Fruit fly (Drosophila melanogaster) whole organism, adult: ENCODE data around the gene Grd.

Source experiments
- CG1620 ChIP-seq: fragments of 200-800 bp; sonication (Bioruptor generic); optimal IDR thresholded peaks from 2 replicates; lab custom pipeline; 2016; ENCODE audit warnings: missing biosample characterization, missing genetic modification characterization
- CG33017 ChIP-seq: fragments of 200-800 bp; sonication (Bioruptor generic); optimal IDR thresholded peaks from 2 replicates; lab custom pipeline; 2018; ENCODE audit warnings: missing biosample characterization, mild to moderate bottlenecking, missing genetic modification characterization, moderate library complexity
- Clk ChIP-seq: fragments of 200-800 bp; sonication (Bioruptor generic); optimal IDR thresholded peaks from 2 replicates; lab custom pipeline; 2017; ENCODE audit warnings: missing biosample characterization, missing genetic modification characterization
- cic ChIP-seq: fragments of 200-800 bp; sonication (Bioruptor generic); optimal IDR thresholded peaks from 2 replicates; lab custom pipeline; 2017; ENCODE audit warnings: missing biosample characterization, mild to moderate bottlenecking, missing genetic modification characterization, moderate library complexity
- kay ChIP-seq: fragments of 200-800 bp; sonication (Bioruptor generic); peaks from one replicate; lab custom pipeline; 2016; ENCODE audit warnings: missing biosample characterization, missing genetic modification characterization, borderline replicate concordance

DNA sequence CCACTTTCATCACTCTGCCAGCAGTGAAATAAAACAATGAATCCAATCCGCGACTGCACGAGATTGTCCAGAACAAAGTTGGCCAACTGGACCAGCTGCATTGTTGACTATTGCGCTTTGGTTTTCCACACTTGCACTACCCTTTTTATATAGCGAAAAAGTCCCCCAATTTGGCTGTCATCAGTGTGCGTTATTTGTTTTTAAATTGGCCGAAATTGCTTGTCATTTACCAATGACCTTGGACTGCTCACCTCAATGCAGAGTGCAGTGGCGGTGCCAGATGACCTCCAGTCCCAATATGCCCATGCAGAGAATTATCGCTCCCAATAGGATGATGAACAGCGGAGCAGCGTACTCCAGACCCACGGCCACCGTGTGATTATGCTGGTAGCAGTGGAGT is 5.3 kb upstream of the Grd start, which contains the start of gene Ir75a:
- TF ChIP-seq kay (GFP tag; lab: Kevin White, UChicago) = no peak
- TF ChIP-seq cic (GFP tag; lab: Kevin White, UChicago) = no peak
- no peak for TF ChIP-seq CG33017 (tag; lab: Kevin White, UChicago)
- no peak for TF ChIP-seq CG1620 (GFP tag; lab: Kevin White, UChicago)
- TF ChIP-seq Clk (GFP tag; lab: Kevin White, UChicago) = no peak
